Worm (Caenorhabditis elegans) whole organism, late embryonic: Measurements from ENCODE around the gene srab-20.

Experiments
- C08G9.2 ChIP-seq: sonication (generic microtip); optimal IDR thresholded peaks from 2 replicates; lab custom pipeline; 2016; ENCODE audit warnings: mild to moderate bottlenecking, missing genetic modification characterization, moderate library complexity, missing compliant biosample characterization
- C38D4.7 ChIP-seq: fragments of 200-800 bp; sonication (Bioruptor generic); optimal IDR thresholded peaks from 2 replicates; lab custom pipeline; 2018; ENCODE audit warnings: mild to moderate bottlenecking, missing genetic modification characterization, moderate library complexity, missing compliant biosample characterization
- K02D7.2 ChIP-seq: sonication (generic microtip); optimal IDR thresholded peaks from 2 replicates; lab custom pipeline; 2017; ENCODE audit warnings: mild to moderate bottlenecking, missing genetic modification characterization, missing compliant biosample characterization
- Y22D7AL.16 ChIP-seq: sonication (generic microtip); optimal IDR thresholded peaks from 2 replicates; lab custom pipeline; 2016; ENCODE audit warnings: missing genetic modification characterization, missing compliant biosample characterization
- ahr-1 ChIP-seq: sonication (generic microtip); optimal IDR thresholded peaks from 2 replicates; lab custom pipeline; 2016; ENCODE audit warnings: missing genetic modification characterization, missing compliant biosample characterization
- ceh-19 ChIP-seq: fragments of 200-800 bp; sonication (Bioruptor generic); optimal IDR thresholded peaks from 2 replicates; lab custom pipeline; 2018; ENCODE audit warnings: mild to moderate bottlenecking, missing genetic modification characterization, missing compliant biosample characterization
- ceh-2 ChIP-seq: sonication (generic microtip); optimal IDR thresholded peaks from 2 replicates; lab custom pipeline; 2016; ENCODE audit warnings: missing genotype, missing genetic modification characterization, missing compliant biosample characterization
- ceh-22 ChIP-seq: sonication (generic microtip); optimal IDR thresholded peaks from 2 replicates; lab custom pipeline; 2017; ENCODE audit warnings: missing biosample characterization, missing genetic modification characterization
- ceh-24 ChIP-seq: sonication (generic microtip); optimal IDR thresholded peaks from 2 replicates; lab custom pipeline; 2016; ENCODE audit warnings: mild to moderate bottlenecking, missing genetic modification characterization, missing compliant biosample characterization
- ceh-34 ChIP-seq: sonication (generic microtip); optimal IDR thresholded peaks from 2 replicates; lab custom pipeline; 2016; ENCODE audit warnings: mild to moderate bottlenecking, missing genetic modification characterization, missing compliant biosample characterization
- ceh-6 ChIP-seq: fragments of 200-800 bp; sonication (Bioruptor generic); optimal IDR thresholded peaks from 2 replicates; lab custom pipeline; 2018; ENCODE audit warnings: mild to moderate bottlenecking, missing genetic modification characterization, missing compliant biosample characterization
- dmd-4 ChIP-seq: sonication (generic microtip); optimal IDR thresholded peaks from 2 replicates; lab custom pipeline; 2016; ENCODE audit warnings: borderline replicate concordance, missing genetic modification characterization, missing compliant biosample characterization
- dve-1 ChIP-seq: sonication (generic microtip); optimal IDR thresholded peaks from 2 replicates; lab custom pipeline; 2017; ENCODE audit warnings: antibody characterized with exemption, mild to moderate bottlenecking, missing genetic modification characterization, missing compliant biosample characterization
- elt-2 ChIP-seq: sonication (generic microtip); optimal IDR thresholded peaks from 2 replicates; lab custom pipeline; 2016; ENCODE audit warnings: missing genetic modification reagents, missing genetic modification characterization, missing compliant biosample characterization
- elt-4 ChIP-seq: sonication (generic microtip); optimal IDR thresholded peaks from 2 replicates; lab custom pipeline; 2016; ENCODE audit warnings: missing genetic modification characterization, missing compliant biosample characterization
- ets-4 ChIP-seq: sonication (generic microtip); optimal IDR thresholded peaks from 2 replicates; lab custom pipeline; 2016; ENCODE audit warnings: missing genetic modification characterization, missing compliant biosample characterization
- fax-1 ChIP-seq: sonication (generic microtip); optimal IDR thresholded peaks from 2 replicates; lab custom pipeline; 2016; ENCODE audit warnings: missing genotype, missing genetic modification characterization, missing compliant biosample characterization
- fkh-10 ChIP-seq: fragments of 150-350 bp; optimal IDR thresholded peaks from 2 replicates; lab custom pipeline; 2014; ENCODE audit warnings: missing biosample characterization, missing genetic modification reagents, missing genetic modification characterization
- hlh-15 ChIP-seq: sonication (generic microtip); optimal IDR thresholded peaks from 2 replicates; lab custom pipeline; 2016; ENCODE audit warnings: missing genetic modification characterization, missing compliant biosample characterization
- hlh-30 ChIP-seq: sonication (generic microtip); optimal IDR thresholded peaks from 2 replicates; lab custom pipeline; 2017; ENCODE audit warnings: antibody characterized with exemption, missing genetic modification characterization, missing compliant biosample characterization; ENCODE audit not compliant: insufficient read depth
- hlh-6 ChIP-seq: sonication (generic microtip); optimal IDR thresholded peaks from 2 replicates; lab custom pipeline; 2016; ENCODE audit warnings: missing genotype, missing genetic modification characterization, missing compliant biosample characterization
- hlh-8 ChIP-seq: sonication (generic microtip); optimal IDR thresholded peaks from 2 replicates; lab custom pipeline; 2016; ENCODE audit warnings: missing genotype, missing genetic modification characterization, missing compliant biosample characterization
- lim-6 ChIP-seq: sonication (generic microtip); optimal IDR thresholded peaks from 2 replicates; lab custom pipeline; 2016; ENCODE audit warnings: missing genetic modification characterization, missing compliant biosample characterization
- mec-3 ChIP-seq: sonication (generic microtip); optimal IDR thresholded peaks from 2 replicates; lab custom pipeline; 2016; ENCODE audit warnings: borderline replicate concordance, missing genetic modification characterization, missing compliant biosample characterization
- nhr-232 ChIP-seq: sonication (generic microtip); optimal IDR thresholded peaks from 2 replicates; lab custom pipeline; 2016; ENCODE audit warnings: missing genetic modification characterization, missing compliant biosample characterization
- pag-3 ChIP-seq: sonication (generic microtip); optimal IDR thresholded peaks from 2 replicates; lab custom pipeline; 2016; ENCODE audit warnings: missing compliant biosample characterization, missing genetic modification characterization, borderline replicate concordance
- pat-9 ChIP-seq: fragments of 200-800 bp; sonication (Bioruptor generic); optimal IDR thresholded peaks from 2 replicates; lab custom pipeline; 2018; ENCODE audit warnings: mild to moderate bottlenecking, missing genetic modification characterization, moderate library complexity, missing compliant biosample characterization
- pax-1 ChIP-seq: fragments of 150-350 bp; optimal IDR thresholded peaks from 2 replicates; lab custom pipeline; 2014; ENCODE audit warnings: missing biosample characterization, missing genetic modification characterization
- pha-4 ChIP-seq: fragments of 150-350 bp; optimal IDR thresholded peaks from 2 replicates; lab custom pipeline; 2018; ENCODE audit warnings: missing biosample characterization, missing genetic modification reagents, missing genetic modification characterization
- pqm-1 ChIP-seq: sonication (generic microtip); optimal IDR thresholded peaks from 2 replicates; lab custom pipeline; 2016; ENCODE audit warnings: missing genetic modification characterization, missing compliant biosample characterization
- pros-1 ChIP-seq: fragments of 150-350 bp; optimal IDR thresholded peaks from 2 replicates; lab custom pipeline; 2014; ENCODE audit warnings: missing biosample characterization, missing genetic modification reagents, missing genetic modification characterization
- rnt-1 ChIP-seq: sonication (generic microtip); optimal IDR thresholded peaks from 2 replicates; lab custom pipeline; 2016; ENCODE audit warnings: missing genetic modification characterization, missing compliant biosample characterization
- sox-2 ChIP-seq: fragments of 200-800 bp; sonication (Bioruptor generic); IDR thresholded peaks from 2 replicates; pipeline ENCODE4 v1.3.6; 2022; ENCODE audit warnings: missing genetic modification reagents, missing genetic modification characterization, missing compliant biosample characterization
- tbx-7 ChIP-seq: sonication (generic microtip); optimal IDR thresholded peaks from 2 replicates; lab custom pipeline; 2016; ENCODE audit warnings: missing genotype, missing genetic modification characterization, missing compliant biosample characterization
- ttx-3 ChIP-seq: sonication (generic microtip); optimal IDR thresholded peaks from 2 replicates; lab custom pipeline; 2016; ENCODE audit warnings: missing genetic modification reagents, missing genetic modification characterization, missing compliant biosample characterization
- unc-42 ChIP-seq: sonication (generic microtip); optimal IDR thresholded peaks from 2 replicates; lab custom pipeline; 2016; ENCODE audit warnings: missing genotype, missing genetic modification characterization, missing compliant biosample characterization
- zip-5 ChIP-seq: sonication (generic microtip); optimal IDR thresholded peaks from 2 replicates; lab custom pipeline; 2016; ENCODE audit warnings: missing genetic modification characterization, missing compliant biosample characterization
- ztf-16 ChIP-seq: sonication (generic microtip); optimal IDR thresholded peaks from 2 replicates; lab custom pipeline; 2017; ENCODE audit warnings: missing genetic modification characterization, missing compliant biosample characterization

The srab-20 gene

ce11 chrV:3426076-3426475, 2.7 kb upstream of the srab-20 start, which contains the start of gene srab-22:
TSS of gene srab-22 (plus strand) at chrV:3426376.
- no peak for TF ChIP-seq elt-4 (tag; lab: Kevin White, UChicago)
- TF ChIP-seq ceh-24 (tag; lab: Kevin White, UChicago) = no peak
- TF ChIP-seq ahr-1 (tag; lab: Kevin White, UChicago) = no peak
- TF ChIP-seq pros-1 (tag; lab: Kevin White, UChicago) = no peak
- no peak for TF ChIP-seq dve-1 (tag; lab: Kevin White, UChicago)
- TF ChIP-seq unc-42 (tag; lab: Kevin White, UChicago) = no peak
- TF ChIP-seq tbx-7 = no peak
- no peak for TF ChIP-seq pqm-1 (tag; lab: Kevin White, UChicago)
- no peak for TF ChIP-seq sox-2 (GFP tag; lab: Robert Waterston, UW)
- TF ChIP-seq hlh-8 (tag; lab: Kevin White, UChicago) = no peak
- TF ChIP-seq nhr-232 (tag; lab: Kevin White, UChicago) = no peak
- no peak for TF ChIP-seq ceh-34 (tag; lab: Kevin White, UChicago)
- no peak for TF ChIP-seq K02D7.2 (tag; lab: Kevin White, UChicago)
- TF ChIP-seq hlh-15 (tag; lab: Kevin White, UChicago) = no peak
- no peak for TF ChIP-seq pag-3 (tag; lab: Kevin White, UChicago)
- TF ChIP-seq ceh-22 (tag; lab: Kevin White, UChicago) = no peak
- TF ChIP-seq zip-5 = no peak
- no peak for TF ChIP-seq C08G9.2
- TF ChIP-seq, all 69 proteins: peak for 0

ce11 chrV:3431535-3431990, 2.8 kb downstream of the srab-20 start, which contains the start of the genes T20D4.19 and srj-9:
TSS of gene T20D4.19 (minus strand) at chrV:3431635.
TSS of gene srj-9 (plus strand) at chrV:3431940.
- no peak for TF ChIP-seq hlh-6 (tag; lab: Kevin White, UChicago)
- no peak for TF ChIP-seq rnt-1 (tag; lab: Kevin White, UChicago)
- TF ChIP-seq elt-4 (tag; lab: Kevin White, UChicago) = no peak
- TF ChIP-seq ets-4 (tag; lab: Kevin White, UChicago) = no peak
- TF ChIP-seq Y22D7AL.16 (tag; lab: Kevin White, UChicago) = no peak
- TF ChIP-seq pat-9 (tag; lab: Kevin White, UChicago) = no peak
- TF ChIP-seq lim-6 (tag; lab: Kevin White, UChicago) = no peak
- TF ChIP-seq pax-1 = no peak
- no peak for TF ChIP-seq nhr-232 (tag; lab: Kevin White, UChicago)
- no peak for TF ChIP-seq fkh-10

- no peak for TF ChIP-seq K02D7.2 (tag; lab: Kevin White, UChicago)
- TF ChIP-seq C08G9.2 = no peak
- no peak for TF ChIP-seq hlh-6 (tag; lab: Kevin White, UChicago)
- TF ChIP-seq elt-2 (tag; lab: Kevin White, UChicago) = no peak
- TF ChIP-seq lim-6 (tag; lab: Kevin White, UChicago) = no peak
- no peak for TF ChIP-seq ttx-3
- no peak for TF ChIP-seq ceh-2
- no peak for TF ChIP-seq pha-4 (tag; lab: Kevin White, UChicago)
- TF ChIP-seq dmd-4 = no peak
- no peak for TF ChIP-seq ceh-22 (tag; lab: Kevin White, UChicago)
- TF ChIP-seq ceh-34 (tag; lab: Kevin White, UChicago) = no peak
- no peak for TF ChIP-seq ceh-19 (GFP tag; lab: Kevin White, UChicago)
- no peak for TF ChIP-seq mec-3 (tag; lab: Kevin White, UChicago)
- TF ChIP-seq C38D4.7 (GFP tag; lab: Kevin White, UChicago) = no peak
- no peak for TF ChIP-seq hlh-30 (tag; lab: Kevin White, UChicago)
- no peak for TF ChIP-seq ztf-16 (tag; lab: Kevin White, UChicago)
Observed at ce11 chrV:3442609-3443008, 13.8 kb downstream of the srab-20 start.

- TF ChIP-seq ets-4 (tag; lab: Kevin White, UChicago) (no peak), ceh-34 (tag; lab: Kevin White, UChicago) (peak; percentile 71), ceh-6 (GFP tag; lab: Kevin White, UChicago) (no peak), ahr-1 (tag; lab: Kevin White, UChicago) (no peak), fax-1 (tag; lab: Kevin White, UChicago) (no peak)
Observed at ce11 chrV:3444777-3445089, 15.9 kb downstream of the srab-20 start, which contains the start of gene cfz-2. TSS of gene cfz-2 (minus strand) at chrV:3444877.
